Worm (Caenorhabditis elegans) whole organism, early embryonic: ENCODE data around the gene egg-3.

Experiments used
- B0310.2 ChIP-seq: sonication (generic microtip); optimal IDR thresholded peaks from 2 replicates; lab custom pipeline; 2016; ENCODE audit warnings: mild to moderate bottlenecking, missing genetic modification characterization, missing compliant biosample characterization
- F13C5.2 ChIP-seq: sonication (generic microtip); optimal IDR thresholded peaks from 2 replicates; lab custom pipeline; 2017; ENCODE audit warnings: mild to moderate bottlenecking, missing genetic modification characterization, inconsistent platforms, missing compliant biosample characterization
- aly-1 ChIP-seq: sonication (generic microtip); optimal IDR thresholded peaks from 2 replicates; lab custom pipeline; 2016; ENCODE audit warnings: missing genetic modification characterization, missing compliant biosample characterization
- ama-1 ChIP-seq: fragments of 150-350 bp; optimal IDR thresholded peaks from 2 replicates; lab custom pipeline; 2014
- ceh-13 ChIP-seq: fragments of 200-800 bp; sonication (Bioruptor generic); optimal IDR thresholded peaks from 2 replicates; lab custom pipeline; 2018; ENCODE audit warnings: mild to moderate bottlenecking, missing genetic modification characterization, missing compliant biosample characterization
- ceh-36 ChIP-seq: sonication (generic microtip); optimal IDR thresholded peaks from 2 replicates; lab custom pipeline; 2016; ENCODE audit warnings: missing genetic modification characterization, inconsistent platforms, missing compliant biosample characterization
- ets-7 ChIP-seq: sonication (generic microtip); optimal IDR thresholded peaks from 2 replicates; lab custom pipeline; 2016; ENCODE audit warnings: missing genotype, missing genetic modification characterization, missing compliant biosample characterization
- flt-1 ChIP-seq: fragments of 200-800 bp; sonication (Bioruptor generic); IDR thresholded peaks from 2 replicates; pipeline ENCODE4 v1.3.6; 2022; ENCODE audit warnings: missing genetic modification characterization, missing compliant biosample characterization
- hmbx-1 ChIP-seq: sonication (generic microtip); optimal IDR thresholded peaks from 2 replicates; lab custom pipeline; 2016; ENCODE audit warnings: mild to moderate bottlenecking, missing genetic modification characterization, missing compliant biosample characterization
- hmg-4 ChIP-seq: fragments of 200-800 bp; sonication (Bioruptor generic); optimal IDR thresholded peaks from 2 replicates; lab custom pipeline; 2018; ENCODE audit warnings: mild to moderate bottlenecking, missing genetic modification characterization, missing compliant biosample characterization
- hnd-1 ChIP-seq: sonication (generic microtip); optimal IDR thresholded peaks from 2 replicates; lab custom pipeline; 2016; ENCODE audit warnings: missing genetic modification characterization, missing compliant biosample characterization
- pes-1 ChIP-seq: fragments of 200-800 bp; sonication (Bioruptor generic); IDR thresholded peaks from 2 replicates; pipeline ENCODE4 v1.3.6; 2022; ENCODE audit warnings: missing genetic modification reagents, missing genetic modification characterization, missing compliant biosample characterization
- scrt-1 ChIP-seq: fragments of 200-800 bp; sonication (Bioruptor generic); IDR thresholded peaks from 2 replicates; pipeline ENCODE4 v1.3.6; 2022; ENCODE audit warnings: missing genetic modification characterization, missing compliant biosample characterization
- sea-1 ChIP-seq: fragments of 200-800 bp; sonication (Bioruptor generic); conservative IDR thresholded peaks from 2 replicates; pipeline ENCODE4 v1.3.6; 2022; ENCODE audit warnings: missing genetic modification characterization, missing compliant biosample characterization
- tbx-11 ChIP-seq: fragments of 200-800 bp; sonication (Bioruptor generic); IDR thresholded peaks from 2 replicates; pipeline ENCODE4 v1.3.6; 2022; ENCODE audit warnings: missing genetic modification characterization, missing compliant biosample characterization
- tbx-37 ChIP-seq: fragments of 200-800 bp; sonication (Bioruptor generic); conservative IDR thresholded peaks from 2 replicates; pipeline ENCODE4 v1.3.6; 2022; ENCODE audit warnings: missing genetic modification reagents, missing genetic modification characterization, missing compliant biosample characterization
- tra-4 ChIP-seq: sonication (generic microtip); optimal IDR thresholded peaks from 2 replicates; lab custom pipeline; 2017; ENCODE audit warnings: missing genetic modification characterization, missing compliant biosample characterization

Gene egg-3

ce11 chrII:10902104-10902503 lies 17.9 kb upstream of the egg-3 start, which contains the start of gene gly-1:
Gene gly-1, minus strand, starts transcription at chrII:10902204.
- no peak for TF ChIP-seq hmbx-1 (tag; lab: Kevin White, UChicago)
- no peak for TF ChIP-seq ceh-13
- TF ChIP-seq ama-1 = no peak
- no peak for TF ChIP-seq flt-1
- no peak for TF ChIP-seq hnd-1
- no peak for TF ChIP-seq tra-4
- no peak for TF ChIP-seq hmg-4 (GFP tag; lab: Kevin White, UChicago)
- TF ChIP-seq ceh-36 (tag; lab: Kevin White, UChicago) = no peak
- no peak for TF ChIP-seq ets-7 (tag; lab: Kevin White, UChicago)
- TF ChIP-seq tbx-37 (GFP tag; lab: Robert Waterston, UW) = no peak

ce11 chrII:10898998-10899397 lies 14.8 kb upstream of the egg-3 start:
- TF ChIP-seq ama-1 (no peak), tbx-11 (GFP tag; lab: Robert Waterston, UW) (no peak), hnd-1 (no peak), ets-7 (tag; lab: Kevin White, UChicago) (no peak), pes-1 (GFP tag; lab: Robert Waterston, UW) (no peak), sea-1 (no peak), ceh-36 (tag; lab: Kevin White, UChicago) (no peak), B0310.2 (no peak), hmbx-1 (tag; lab: Kevin White, UChicago) (no peak), hmg-4 (GFP tag; lab: Kevin White, UChicago) (no peak), flt-1 (no peak), ceh-13 (no peak), F13C5.2 (tag; lab: Kevin White, UChicago) (no peak), aly-1 (tag; lab: Kevin White, UChicago) (no peak), tbx-37 (GFP tag; lab: Robert Waterston, UW) (no peak)

DNA sequence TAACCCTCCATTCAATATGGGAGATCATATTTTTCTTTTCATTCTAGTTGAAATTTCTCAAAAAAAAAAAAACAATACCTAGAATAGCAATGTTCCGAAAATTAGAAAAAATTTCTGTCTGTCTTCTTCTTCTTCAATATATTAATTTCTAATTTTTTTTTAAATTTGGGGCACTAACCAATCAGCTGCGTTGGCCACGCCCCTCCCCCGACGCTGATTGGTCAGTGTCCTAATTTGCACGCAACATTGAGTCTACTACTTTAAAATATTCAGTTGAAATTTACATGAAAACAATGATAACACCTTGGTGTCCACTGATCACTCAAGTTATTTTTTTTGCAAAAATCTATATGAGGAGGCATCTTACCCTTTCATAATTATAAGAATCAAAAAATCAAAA lies 11.7 kb upstream of the egg-3 start:
- no peak for TF ChIP-seq hmbx-1 (tag; lab: Kevin White, UChicago)
- no peak for TF ChIP-seq tbx-11 (GFP tag; lab: Robert Waterston, UW)
- no peak for TF ChIP-seq tbx-37 (GFP tag; lab: Robert Waterston, UW)
- TF ChIP-seq hmg-4 (GFP tag; lab: Kevin White, UChicago) = no peak
- no peak for TF ChIP-seq ama-1
- no peak for TF ChIP-seq tra-4
- TF ChIP-seq pes-1 (GFP tag; lab: Robert Waterston, UW) = no peak
- TF ChIP-seq ceh-36 (tag; lab: Kevin White, UChicago) = no peak
- no peak for TF ChIP-seq flt-1
- TF ChIP-seq ceh-13 = no peak
- no peak for TF ChIP-seq aly-1 (tag; lab: Kevin White, UChicago)
- no peak for TF ChIP-seq sea-1
- no peak for TF ChIP-seq scrt-1 (GFP tag; lab: Robert Waterston, UW)
- TF ChIP-seq hnd-1 = no peak
- TF ChIP-seq ets-7 (tag; lab: Kevin White, UChicago) = no peak
- no peak for TF ChIP-seq F13C5.2 (tag; lab: Kevin White, UChicago)
- no peak for TF ChIP-seq B0310.2

- TF ChIP-seq tra-4 (no peak), ets-7 (tag; lab: Kevin White, UChicago) (no peak), aly-1 (tag; lab: Kevin White, UChicago) (no peak), scrt-1 (GFP tag; lab: Robert Waterston, UW) (no peak), flt-1 (no peak), ama-1 (no peak), tbx-37 (GFP tag; lab: Robert Waterston, UW) (no peak), hnd-1 (no peak)
Measured at ce11 chrII:10894996-10895395, 10.8 kb upstream of the egg-3 start, which contains the start of gene sra-10. Gene sra-10, minus strand, starts transcription at chrII:10895096.

- no peak for TF ChIP-seq ets-7 (tag; lab: Kevin White, UChicago)
Measured at ce11 chrII:10888979-10889378, 4.7 kb upstream of the egg-3 start, which contains the start of gene ptr-8. Gene ptr-8, plus strand, starts transcription at chrII:10889279.

- TF ChIP-seq hnd-1 = no peak
- TF ChIP-seq ama-1 = no peak
- TF ChIP-seq ceh-13 = no peak
- TF ChIP-seq B0310.2 = no peak
- no peak for TF ChIP-seq scrt-1 (GFP tag; lab: Robert Waterston, UW)
- no peak for TF ChIP-seq tra-4
- no peak for TF ChIP-seq F13C5.2 (tag; lab: Kevin White, UChicago)
- TF ChIP-seq tbx-11 (GFP tag; lab: Robert Waterston, UW) = no peak
- no peak for TF ChIP-seq aly-1 (tag; lab: Kevin White, UChicago)
- no peak for TF ChIP-seq ceh-36 (tag; lab: Kevin White, UChicago)
- TF ChIP-seq ets-7 (tag; lab: Kevin White, UChicago) = no peak
- TF ChIP-seq hmbx-1 (tag; lab: Kevin White, UChicago) = no peak
- no peak for TF ChIP-seq pes-1 (GFP tag; lab: Robert Waterston, UW)
- TF ChIP-seq sea-1 = no peak
- no peak for TF ChIP-seq hmg-4 (GFP tag; lab: Kevin White, UChicago)
- no peak for TF ChIP-seq flt-1
- TF ChIP-seq tbx-37 (GFP tag; lab: Robert Waterston, UW) = no peak
Measured at ce11 chrII:10887097-10887496, 2.9 kb upstream of the egg-3 start.

DNA sequence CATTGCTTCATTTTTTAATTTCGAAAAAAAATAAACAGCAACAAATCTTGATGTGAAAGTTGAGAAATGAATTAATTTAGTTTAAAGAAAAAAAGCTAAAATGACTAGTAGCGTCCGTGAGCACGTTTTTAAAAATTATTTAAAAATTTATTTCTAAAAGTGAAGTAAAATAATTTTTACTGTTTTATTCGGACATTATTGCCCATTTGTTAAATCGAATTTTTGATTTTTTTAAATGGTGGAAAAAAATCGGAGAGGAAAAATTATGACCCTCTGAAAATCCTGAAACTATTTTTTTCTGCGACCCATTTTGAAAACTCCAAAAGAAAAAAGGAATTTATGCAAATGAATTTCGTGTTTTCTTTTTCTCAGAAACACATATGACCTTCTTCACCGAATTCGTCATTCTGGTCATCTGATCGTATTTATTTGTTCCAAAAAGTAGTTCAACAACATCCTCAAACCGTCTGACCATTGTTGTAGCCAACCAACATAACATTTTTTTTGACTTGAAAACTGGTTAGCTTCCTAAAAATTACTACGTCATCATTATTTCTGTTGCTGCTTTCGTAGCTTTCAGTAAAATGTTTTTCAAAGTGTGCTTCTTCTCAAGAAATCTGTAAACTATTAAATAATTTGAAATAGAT lies 1.8 kb upstream of the egg-3 start, which contains the start of gene F44F4.3:
Gene F44F4.3 (minus strand): TSS at position 51 of the 647 bp plus-strand sequence.
- TF ChIP-seq hmbx-1 (tag; lab: Kevin White, UChicago) = no peak
- no peak for TF ChIP-seq B0310.2
- no peak for TF ChIP-seq sea-1
- TF ChIP-seq ceh-13 = no peak
- no peak for TF ChIP-seq F13C5.2 (tag; lab: Kevin White, UChicago)
- no peak for TF ChIP-seq aly-1 (tag; lab: Kevin White, UChicago)
- TF ChIP-seq tbx-11 (GFP tag; lab: Robert Waterston, UW) = no peak
- TF ChIP-seq ceh-36 (tag; lab: Kevin White, UChicago) = no peak
- no peak for TF ChIP-seq pes-1 (GFP tag; lab: Robert Waterston, UW)
- TF ChIP-seq ets-7 (tag; lab: Kevin White, UChicago) = no peak
- no peak for TF ChIP-seq tbx-37 (GFP tag; lab: Robert Waterston, UW)
- no peak for TF ChIP-seq tra-4
- no peak for TF ChIP-seq ama-1
- no peak for TF ChIP-seq hnd-1
- TF ChIP-seq scrt-1 (GFP tag; lab: Robert Waterston, UW) = no peak
